Fruit fly (Drosophila melanogaster) S2 (cell line): Measurements from ENCODE around the gene Gas41.

ENCODE experiments used
- CG8478 ChIP-seq: fragments of >200 bp; optimal IDR thresholded peaks from 2 replicates; lab custom pipeline; 2018
- CTCF ChIP-seq, 2 experiments: fragments of >200 bp; optimal IDR thresholded peaks; 2 replicates each; lab custom pipeline; 2018

dm6 chr2L:6964632-6965031, 14.6 kb upstream of the Gas41 start:
- no peak for TF ChIP-seq CG8478 (lab: Kevin White, UChicago)
- TF ChIP-seq CTCF (optimal IDR thresholded peaks at IDR 0.05; lab: Kevin White, UChicago): no peak
